Fruit fly (Drosophila melanogaster) whole organism, embryonic: ENCODE results near the gene Theg.
A peak's percentile ranks its signal among the peaks of the same experiment; 100 is the strongest.

Experiments
- Bgb ChIP-seq: fragments of 200-800 bp; sonication (Bioruptor generic); IDR thresholded peaks from 2 replicates; pipeline ENCODE4 v1.3.6; 2022; ENCODE audit warnings: missing biosample characterization, missing genetic modification characterization; ENCODE audit not compliant: partially characterized antibody
- CG10274 ChIP-seq: fragments of 200-800 bp; sonication (Bioruptor generic); optimal IDR thresholded peaks from 3 replicates; lab custom pipeline; 2017; ENCODE audit warnings: missing biosample characterization, mild to moderate bottlenecking, missing genetic modification characterization
- CG10543 ChIP-seq: fragments of 200-800 bp; sonication (Bioruptor generic); optimal IDR thresholded peaks from 3 replicates; lab custom pipeline; 2017; ENCODE audit warnings: missing biosample characterization, mild to moderate bottlenecking, missing genetic modification characterization, moderate library complexity
- CG10959 ChIP-seq: fragments of 200-800 bp; sonication (Bioruptor generic); IDR thresholded peaks from 2 replicates; pipeline ENCODE4 v1.3.6; 2022; ENCODE audit warnings: missing biosample characterization, missing genetic modification characterization
- CG11695 ChIP-seq: fragments of 200-800 bp; sonication (Bioruptor generic); IDR thresholded peaks from 3 replicates; pipeline ENCODE4 v1.3.6; 2022; ENCODE audit warnings: missing biosample characterization, missing genetic modification characterization
- CG14710 ChIP-seq: fragments of 200-800 bp; sonication (Bioruptor generic); optimal IDR thresholded peaks from 3 replicates; lab custom pipeline; 2019; ENCODE audit warnings: missing biosample characterization, mild to moderate bottlenecking, missing genetic modification characterization, moderate library complexity
- CG15601 ChIP-seq: fragments of 200-800 bp; sonication (Bioruptor generic); optimal IDR thresholded peaks from 3 replicates; lab custom pipeline; 2019; ENCODE audit warnings: missing biosample characterization, mild to moderate bottlenecking, missing genetic modification characterization, moderate library complexity
- CG17186 ChIP-seq: fragments of 200-800 bp; sonication (Bioruptor generic); optimal IDR thresholded peaks from 3 replicates; lab custom pipeline; 2017; ENCODE audit warnings: missing biosample characterization, missing genetic modification reagents, missing genetic modification characterization
- CG17385 ChIP-seq: fragments of 200-800 bp; sonication (Bioruptor generic); optimal IDR thresholded peaks from 3 replicates; lab custom pipeline; 2018; ENCODE audit warnings: missing biosample characterization, mild to moderate bottlenecking, missing genetic modification characterization
- CG17829 ChIP-seq: fragments of 200-800 bp; optimal IDR thresholded peaks from 2 replicates; lab custom pipeline; 2019; ENCODE audit warnings: missing biosample characterization, mild to moderate bottlenecking, missing genetic modification characterization, moderate library complexity
- CG17912 ChIP-seq: fragments of 200-800 bp; sonication (Bioruptor generic); optimal IDR thresholded peaks from 2 replicates; lab custom pipeline; 2018; ENCODE audit warnings: missing biosample characterization, mild to moderate bottlenecking, missing genetic modification characterization
- CG2199 ChIP-seq: fragments of 200-800 bp; sonication (Bioruptor generic); IDR thresholded peaks from 3 replicates; pipeline ENCODE4 v1.3.6; 2022; ENCODE audit warnings: missing biosample characterization, missing genetic modification characterization
- CG3163 ChIP-seq: fragments of 200-800 bp; sonication (Bioruptor generic); optimal IDR thresholded peaks from 3 replicates; lab custom pipeline; 2016; ENCODE audit warnings: missing biosample characterization, missing genetic modification characterization
- CG3838 ChIP-seq: fragments of 200-800 bp; sonication (Bioruptor generic); optimal IDR thresholded peaks from 3 replicates; lab custom pipeline; 2016; ENCODE audit warnings: missing biosample characterization, missing genetic modification characterization
- CG6254 ChIP-seq: fragments of 200-800 bp; sonication (Bioruptor generic); optimal IDR thresholded peaks from 3 replicates; lab custom pipeline; 2017; ENCODE audit warnings: mild to moderate bottlenecking, missing biosample characterization, missing genetic modification reagents, missing genetic modification characterization
- CG7928 ChIP-seq: fragments of 200-800 bp; sonication (Bioruptor generic); optimal IDR thresholded peaks from 2 replicates; lab custom pipeline; 2017; ENCODE audit warnings: missing biosample characterization, mild to moderate bottlenecking, missing genetic modification characterization
- CG8944 ChIP-seq: fragments of 200-800 bp; sonication (Bioruptor generic); optimal IDR thresholded peaks from 3 replicates; lab custom pipeline; 2016; ENCODE audit warnings: missing biosample characterization, missing genetic modification characterization
- CG9727 ChIP-seq: fragments of 200-800 bp; sonication (Bioruptor generic); optimal IDR thresholded peaks from 3 replicates; lab custom pipeline; 2017; ENCODE audit warnings: missing biosample characterization, mild to moderate bottlenecking, missing genetic modification characterization
- GATAe ChIP-seq: fragments of 200-800 bp; sonication (Bioruptor generic); conservative IDR thresholded peaks from 2 replicates; pipeline ENCODE4 v1.3.6; 2022; ENCODE audit warnings: missing biosample characterization, missing genetic modification characterization
- Med ChIP-seq: fragments of 200-800 bp; sonication (Bioruptor generic); peaks from one replicate; lab custom pipeline; 2016; ENCODE audit warnings: missing biosample characterization, missing genetic modification characterization, mild to moderate bottlenecking, inconsistent platforms, moderate library complexity
- NC2β ChIP-seq: fragments of 200-800 bp; sonication (Bioruptor generic); optimal IDR thresholded peaks from 2 replicates; lab custom pipeline; 2016; ENCODE audit warnings: missing biosample characterization, missing genetic modification characterization
- NFAT ChIP-seq: fragments of 200-800 bp; sonication (Bioruptor generic); IDR thresholded peaks from 2 replicates; pipeline ENCODE4 v1.3.6; 2022; ENCODE audit warnings: missing biosample characterization, missing genetic modification characterization
- Oli ChIP-seq: fragments of 200-800 bp; sonication (Bioruptor generic); optimal IDR thresholded peaks from 2 replicates; lab custom pipeline; 2018; ENCODE audit warnings: missing biosample characterization, mild to moderate bottlenecking, missing genetic modification characterization, moderate library complexity
- Sin3A ChIP-seq: fragments of >200 bp; optimal IDR thresholded peaks from 2 replicates; lab custom pipeline; 2018
- Six4 ChIP-seq: fragments of 200-800 bp; sonication (Bioruptor generic); optimal IDR thresholded peaks from 2 replicates; lab custom pipeline; 2016; ENCODE audit warnings: missing biosample characterization, missing genetic modification characterization
- TFAM ChIP-seq: fragments of 200-800 bp; sonication (Bioruptor generic); optimal IDR thresholded peaks from 2 replicates; lab custom pipeline; 2017; ENCODE audit warnings: missing biosample characterization, missing genetic modification characterization, inconsistent platforms
- Taf1 ChIP-seq: fragments of 200-800 bp; sonication (Bioruptor generic); IDR thresholded peaks from 2 replicates; pipeline ENCODE4 v1.3.6; 2022; ENCODE audit warnings: missing biosample characterization, missing genetic modification characterization
- Trl ChIP-seq, 3 experiments: fragments of >200 bp in 2 of 3; fragments of 200-800 bp in 1 of 3; sonication (Bioruptor generic) in 1 of 3; optimal IDR thresholded peaks; 2 replicates in 1 of 3; 3 replicates in 2 of 3; lab custom pipeline; 2016 to 2017; ENCODE audit warnings: missing biosample characterization in 1 of 3, missing genetic modification characterization in 1 of 3
- abd-A ChIP-seq: fragments of 200-800 bp; sonication (Bioruptor generic); optimal IDR thresholded peaks from 3 replicates; lab custom pipeline; 2019; ENCODE audit warnings: missing biosample characterization, mild to moderate bottlenecking, missing genetic modification characterization, moderate library complexity
- aop ChIP-seq: fragments of 200-800 bp; sonication (Bioruptor generic); IDR thresholded peaks from 2 replicates; pipeline ENCODE4 v1.3.6; 2022; ENCODE audit warnings: missing biosample characterization, missing genetic modification characterization
- ci ChIP-seq: fragments of 200-800 bp; sonication (Bioruptor generic); IDR thresholded peaks from 3 replicates; pipeline ENCODE4 v1.3.6; 2022; ENCODE audit warnings: missing biosample characterization, missing genetic modification characterization
- crol ChIP-seq: fragments of 200-800 bp; sonication (Bioruptor generic); IDR thresholded peaks from 2 replicates; pipeline ENCODE4 v1.3.6; 2022; ENCODE audit warnings: missing biosample characterization, missing genetic modification characterization
- crp ChIP-seq, 2 experiments: fragments of 200-800 bp; sonication (Bioruptor generic); optimal IDR thresholded peaks; 2 replicates in 1 of 2; 3 replicates in 1 of 2; lab custom pipeline; 2017; ENCODE audit warnings: missing biosample characterization in 2 of 2, missing genetic modification characterization in 2 of 2, mild to moderate bottlenecking in 1 of 2, moderate library complexity in 1 of 2
- cwo ChIP-seq: fragments of 200-800 bp; sonication (Bioruptor generic); optimal IDR thresholded peaks from 3 replicates; lab custom pipeline; 2017; ENCODE audit warnings: missing biosample characterization, missing genetic modification characterization, mild to moderate bottlenecking, moderate library complexity, missing genetic modification reagents
- gem ChIP-seq: fragments of 200-800 bp; sonication (Bioruptor generic); optimal IDR thresholded peaks from 2 replicates; lab custom pipeline; 2019; ENCODE audit warnings: missing biosample characterization, mild to moderate bottlenecking, missing genetic modification characterization, moderate library complexity
- gt ChIP-seq: fragments of 200-800 bp; sonication (Bioruptor generic); IDR thresholded peaks from 2 replicates; pipeline ENCODE4 v1.3.6; 2022; ENCODE audit warnings: missing biosample characterization, missing genetic modification characterization
- inv ChIP-seq: fragments of 200-800 bp; sonication (Bioruptor generic); IDR thresholded peaks from 2 replicates; pipeline ENCODE4 v1.3.6; 2022; ENCODE audit warnings: missing biosample characterization, missing genetic modification characterization; ENCODE audit not compliant: partially characterized antibody
- kah ChIP-seq: fragments of 200-800 bp; sonication (Bioruptor generic); optimal IDR thresholded peaks from 2 replicates; lab custom pipeline; 2018; ENCODE audit warnings: missing biosample characterization, mild to moderate bottlenecking, missing genetic modification characterization
- lmd ChIP-seq: fragments of 200-800 bp; sonication (Bioruptor generic); IDR thresholded peaks from 2 replicates; pipeline ENCODE4 v1.3.6; 2022; ENCODE audit warnings: missing biosample characterization, missing genetic modification characterization
- onecut ChIP-seq: fragments of 200-800 bp; sonication (Bioruptor generic); IDR thresholded peaks from 2 replicates; pipeline ENCODE4 v1.3.6; 2022; ENCODE audit warnings: missing biosample characterization, missing genetic modification characterization
- scrt ChIP-seq: fragments of 200-800 bp; sonication (Bioruptor generic); optimal IDR thresholded peaks from 2 replicates; lab custom pipeline; 2018; ENCODE audit warnings: missing biosample characterization, mild to moderate bottlenecking, missing genetic modification characterization, moderate library complexity
- sens-2 ChIP-seq: fragments of 200-800 bp; sonication (Bioruptor generic); IDR thresholded peaks from 2 replicates; pipeline ENCODE4 v1.3.6; 2022; ENCODE audit warnings: missing biosample characterization, missing genetic modification characterization
- sob ChIP-seq: fragments of 200-800 bp; sonication (Bioruptor generic); IDR thresholded peaks from 2 replicates; pipeline ENCODE4 v1.3.6; 2022; ENCODE audit warnings: missing biosample characterization, missing genetic modification characterization
- stwl ChIP-seq: fragments of 200-800 bp; sonication (Bioruptor generic); optimal IDR thresholded peaks from 3 replicates; lab custom pipeline; 2018; ENCODE audit warnings: missing biosample characterization, mild to moderate bottlenecking, missing genetic modification characterization, moderate library complexity
- twi ChIP-seq: fragments of 200-800 bp; optimal IDR thresholded peaks from 2 replicates; lab custom pipeline; 2019; ENCODE audit warnings: missing biosample characterization, mild to moderate bottlenecking, missing genetic modification characterization, moderate library complexity
- unpg ChIP-seq: fragments of 200-800 bp; sonication (Bioruptor generic); optimal IDR thresholded peaks from 3 replicates; lab custom pipeline; 2018; ENCODE audit warnings: missing biosample characterization, mild to moderate bottlenecking, missing genetic modification characterization, moderate library complexity
- usp ChIP-seq: fragments of >200 bp; optimal IDR thresholded peaks from 2 replicates; lab custom pipeline; 2017; ENCODE audit warnings: missing biosample characterization, missing genetic modification characterization
- vvl ChIP-seq: fragments of 200-800 bp; sonication (Bioruptor generic); IDR thresholded peaks from 2 replicates; pipeline ENCODE4 v1.3.6; 2022; ENCODE audit warnings: missing biosample characterization, missing genetic modification characterization

Theg gene

dm6 chr3R:22026922-22027742 lies 12.6 kb downstream of the Theg start, which contains the start of the genes Cchl and ND-42 (continued):
- TF ChIP-seq twi (tag; lab: Kevin White, UChicago) (peak; percentile 67), Oli (peak; percentile 76), sens-2 (GFP tag; lab: Robert Waterston, UW) (peak; percentile 39; the same call in 1 of the 2 replicates), CG2199 (0 out of 3 replicates have a peak, but pooled peaks have one; percentile 38), ci (GFP tag; lab: Robert Waterston, UW) (peak; percentile 57), stwl (peak; percentile 92), CG3838 (GFP tag; lab: Kevin White, UChicago) (peak; percentile 64), TFAM (GFP tag; lab: Kevin White, UChicago) (no peak), Six4 (GFP tag; lab: Kevin White, UChicago) (peak; percentile 73), NFAT (peak; percentile 37), onecut (GFP tag; lab: Robert Waterston, UW) (peak; percentile 42; the same call in 1 of the 2 replicates), inv (GFP tag; lab: Robert Waterston, UW) (peak; percentile 45; the same call in 1 of the 2 replicates), CG10274 (GFP tag; lab: Kevin White, UChicago) (no peak), abd-A (tag; lab: Kevin White, UChicago) (no peak), CG8944 (peak; percentile 62), Med (peak; percentile 97), Taf1 (no peak; the same call in 1 of the 2 replicates), NC2β (GFP tag; lab: Kevin White, UChicago) (peak; percentile 40), CG9727 (GFP tag; lab: Kevin White, UChicago) (peak; percentile 84), gem (tag; lab: Kevin White, UChicago) (no peak), crol (no peak), sob (GFP tag; lab: Robert Waterston, UW) (peak; percentile 79), cwo (GFP tag; lab: Kevin White, UChicago) (peak; percentile 79), CG6254 (GFP tag; lab: Kevin White, UChicago) (no peak), unpg (GFP tag; lab: Kevin White, UChicago) (peak; percentile 79), crp (GFP tag; optimal IDR thresholded peaks at IDR 0.05; lab: Kevin White, UChicago) (peak; percentile 9 to 82), usp (GFP tag; lab: Kevin White, UChicago) (no peak), CG11695 (GFP tag; lab: Robert Waterston, UW) (peak; percentile 64; the same call in 2 of the 3 replicates), CG10543 (GFP tag; lab: Kevin White, UChicago) (peak; percentile 88), CG17912 (GFP tag; lab: Kevin White, UChicago) (peak; percentile 33), vvl (GFP tag; lab: Robert Waterston, UW) (peak; percentile 87), kah (GFP tag; lab: Kevin White, UChicago) (peak; percentile 68), Sin3A (lab: Kevin White, UChicago) (peak; percentile 57), CG17385 (GFP tag; lab: Kevin White, UChicago) (peak; percentile 82), CG17186 (GFP tag; lab: Kevin White, UChicago) (no peak), Bgb (GFP tag; lab: Robert Waterston, UW) (peak; percentile 32; the same call in 1 of the 2 replicates), CG17829 (tag; lab: Kevin White, UChicago) (peak; percentile 76), lmd (peak; percentile 64), Trl (optimal IDR thresholded peaks at IDR 0.05; lab: Kevin White, UChicago) (no peak), Trl (GFP tag; optimal IDR thresholded peaks at IDR 0.05; lab: Kevin White, UChicago) (peak; percentile 79), gt (GFP tag; lab: Robert Waterston, UW) (0 out of 2 replicates have a peak, but pooled peaks have one; percentile 37), CG10959 (GFP tag; lab: Robert Waterston, UW) (peak; percentile 11; the same call in 1 of the 2 replicates), GATAe (GFP tag; lab: Robert Waterston, UW) (no peak), CG14710 (peak; percentile 90), CG15601 (peak; percentile 61), CG3163 (peak; percentile 47), CG7928 (GFP tag; lab: Kevin White, UChicago) (peak; percentile 45), scrt (GFP tag; lab: Kevin White, UChicago) (no peak), aop (GFP tag; lab: Robert Waterston, UW) (no peak; the same call in 1 of the 2 replicates)
